Fruit fly (Drosophila melanogaster): Measurements from ENCODE around the gene Cdc5.

Gene Cdc5

dm6 chr3L:374582-374981, 13.4 kb upstream of the Cdc5 start:
- TF ChIP-seq h (optimal IDR thresholded peaks at IDR 0.05) (no peak), ttk (optimal IDR thresholded peaks at IDR 0.05) (no peak), insv (optimal IDR thresholded peaks at IDR 0.05) (no peak), Myc (optimal IDR thresholded peaks at IDR 0.05) (no peak), Sin3A (optimal IDR thresholded peaks at IDR 0.05) (no peak), psq (optimal IDR thresholded peaks at IDR 0.05) (no peak)

dm6 chr3L:371228-371627, 10.0 kb upstream of the Cdc5 start:
- TF ChIP-seq Myc (optimal IDR thresholded peaks at IDR 0.05) (no peak), insv (optimal IDR thresholded peaks at IDR 0.05) (no peak), ttk (optimal IDR thresholded peaks at IDR 0.05) (no peak), psq (optimal IDR thresholded peaks at IDR 0.05) (no peak), h (optimal IDR thresholded peaks at IDR 0.05) (no peak), Sin3A (optimal IDR thresholded peaks at IDR 0.05) (no peak)

dm6 chr3L:366337-366736, 5.2 kb upstream of the Cdc5 start, which contains the start of gene CG13884:
Gene CG13884 (minus strand): TSS chr3L:366437.
- TF ChIP-seq Sin3A (optimal IDR thresholded peaks at IDR 0.05) = no peak
- no peak for TF ChIP-seq Myc (optimal IDR thresholded peaks at IDR 0.05)
- TF ChIP-seq ttk (optimal IDR thresholded peaks at IDR 0.05) = no peak
- TF ChIP-seq insv (optimal IDR thresholded peaks at IDR 0.05) = no peak
- TF ChIP-seq h (optimal IDR thresholded peaks at IDR 0.05) = no peak
- TF ChIP-seq psq (optimal IDR thresholded peaks at IDR 0.05) = no peak

dm6 chr3L:357681-358080, 3.5 kb downstream of the Cdc5 start, which contains the start of gene Roc1b:
Gene Roc1b (plus strand): TSS chr3L:357981.
- no peak for TF ChIP-seq Myc (optimal IDR thresholded peaks at IDR 0.05)
- TF ChIP-seq insv (optimal IDR thresholded peaks at IDR 0.05) = no peak
- TF ChIP-seq ttk (optimal IDR thresholded peaks at IDR 0.05) = no peak
- TF ChIP-seq psq (optimal IDR thresholded peaks at IDR 0.05) = no peak
- no peak for TF ChIP-seq Sin3A (optimal IDR thresholded peaks at IDR 0.05)
- TF ChIP-seq h (optimal IDR thresholded peaks at IDR 0.05) = no peak

- TF ChIP-seq h (optimal IDR thresholded peaks at IDR 0.05) (no peak), ttk (optimal IDR thresholded peaks at IDR 0.05) (no peak), insv (optimal IDR thresholded peaks at IDR 0.05) (no peak), psq (optimal IDR thresholded peaks at IDR 0.05) (no peak), Sin3A (optimal IDR thresholded peaks at IDR 0.05) (no peak), Myc (optimal IDR thresholded peaks at IDR 0.05) (no peak)
Observed at dm6 chr3L:356016-356472, 5.1 kb downstream of the Cdc5 start, which contains the start of gene CG1231. Gene CG1231 (plus strand): TSS chr3L:356422.

dm6 chr3L:350651-351228, 10.4 kb downstream of the Cdc5 start:
- TF ChIP-seq ttk (optimal IDR thresholded peaks at IDR 0.05) = no peak
- TF ChIP-seq Myc (optimal IDR thresholded peaks at IDR 0.05) = no peak

- TF ChIP-seq psq (optimal IDR thresholded peaks at IDR 0.05) (no peak), insv (optimal IDR thresholded peaks at IDR 0.05) (no peak), Sin3A (optimal IDR thresholded peaks at IDR 0.05) (no peak), Myc (optimal IDR thresholded peaks at IDR 0.05) (no peak), ttk (optimal IDR thresholded peaks at IDR 0.05) (no peak), h (optimal IDR thresholded peaks at IDR 0.05) (no peak)
Observed at dm6 chr3L:349751-350150, 11.4 kb downstream of the Cdc5 start.

- TF ChIP-seq ttk (optimal IDR thresholded peaks at IDR 0.05) (no peak), Myc (optimal IDR thresholded peaks at IDR 0.05) (no peak), Sin3A (optimal IDR thresholded peaks at IDR 0.05) (no peak), insv (optimal IDR thresholded peaks at IDR 0.05) (no peak), h (optimal IDR thresholded peaks at IDR 0.05) (no peak), psq (optimal IDR thresholded peaks at IDR 0.05) (no peak)
Observed at dm6 chr3L:348406-348743, 12.8 kb downstream of the Cdc5 start.

- TF ChIP-seq Sin3A (optimal IDR thresholded peaks at IDR 0.05) (no peak), Myc (optimal IDR thresholded peaks at IDR 0.05) (no peak), h (optimal IDR thresholded peaks at IDR 0.05) (no peak), insv (optimal IDR thresholded peaks at IDR 0.05) (no peak), ttk (optimal IDR thresholded peaks at IDR 0.05) (no peak), psq (optimal IDR thresholded peaks at IDR 0.05) (no peak)
Observed at dm6 chr3L:347641-348405, 13.4 kb downstream of the Cdc5 start.

dm6 chr3L:346656-347640, 14.2 kb downstream of the Cdc5 start, which contains the start of gene mth:
Gene mth (minus strand): TSS chr3L:346957.
- TF ChIP-seq ttk (optimal IDR thresholded peaks at IDR 0.05) (no peak), psq (optimal IDR thresholded peaks at IDR 0.05) (no peak), Myc (optimal IDR thresholded peaks at IDR 0.05) (no peak), insv (optimal IDR thresholded peaks at IDR 0.05) (no peak), h (optimal IDR thresholded peaks at IDR 0.05) (no peak), Sin3A (optimal IDR thresholded peaks at IDR 0.05) (no peak)

dm6 chr3L:343316-343715, 17.9 kb downstream of the Cdc5 start:
- TF ChIP-seq ttk (optimal IDR thresholded peaks at IDR 0.05) (no peak), Sin3A (optimal IDR thresholded peaks at IDR 0.05) (no peak), h (optimal IDR thresholded peaks at IDR 0.05) (no peak), Myc (optimal IDR thresholded peaks at IDR 0.05) (no peak), psq (optimal IDR thresholded peaks at IDR 0.05) (no peak), insv (optimal IDR thresholded peaks at IDR 0.05) (no peak)
